Worm (Caenorhabditis elegans) whole organism, mixed stage, embryonic: ENCODE measurements around the gene B0403.5.

Experiments
- lin-32 ChIP-seq: fragments of 200-800 bp; sonication (Bioruptor generic); optimal IDR thresholded peaks from 2 replicates; lab custom pipeline; 2018; ENCODE audit warnings: mild to moderate bottlenecking, missing genetic modification characterization, missing compliant biosample characterization
- nhr-12 ChIP-seq: fragments of 150-350 bp; optimal IDR thresholded peaks from 2 replicates; lab custom pipeline; 2014; ENCODE audit warnings: missing biosample characterization, missing genetic modification characterization

- TF ChIP-seq lin-32 (no peak), nhr-12 (tag; lab: Kevin White, UChicago) (no peak)
Measured at ce11 chrX:7067250-7067958, 9.9 kb downstream of the B0403.5 start.
